Worm (Caenorhabditis elegans) whole organism, L4 larva: ENCODE measurements around the gene H12I13.1.

Source experiments
- aly-2 ChIP-seq: sonication (generic microtip); optimal IDR thresholded peaks from 2 replicates; lab custom pipeline; 2018; ENCODE audit warnings: missing biosample characterization, missing genetic modification characterization
- ceh-82 ChIP-seq: sonication (generic microtip); optimal IDR thresholded peaks from 2 replicates; lab custom pipeline; 2017; ENCODE audit warnings: missing biosample characterization, missing genetic modification characterization
- hif-1 ChIP-seq, 2 experiments: sonication (generic microtip); optimal IDR thresholded peaks; 2 replicates each; lab custom pipeline; 2016 to 2017; ENCODE audit warnings: missing compliant biosample characterization in 2 of 2, missing genetic modification characterization in 2 of 2, missing genetic modification reagents in 2 of 2, missing genotype in 2 of 2, mild to moderate bottlenecking in 1 of 2
- mdl-1 ChIP-seq, 2 experiments: fragments of 150-350 bp in 1 of 2; sonication (generic microtip) in 1 of 2; optimal IDR thresholded peaks; 2 replicates each; lab custom pipeline; 2014 to 2017; ENCODE audit warnings: missing biosample characterization in 2 of 2, missing genetic modification characterization in 2 of 2
- mxl-2 ChIP-seq: fragments of 200-800 bp; sonication (Bioruptor generic); conservative IDR thresholded peaks from 2 replicates; pipeline ENCODE4 v1.3.6; 2022; ENCODE audit warnings: missing genetic modification reagents, missing genetic modification characterization, missing compliant biosample characterization
- snpc-4 ChIP-seq: fragments of 150-350 bp; optimal IDR thresholded peaks from 2 replicates; lab custom pipeline; 2014; ENCODE audit warnings: missing biosample characterization, missing genetic modification characterization

- TF ChIP-seq ceh-82 (tag; lab: Kevin White, UChicago) = no peak
- TF ChIP-seq aly-2 (tag; lab: Kevin White, UChicago) = no peak
- no peak for TF ChIP-seq snpc-4 (tag; lab: Kevin White, UChicago)
- no peak for TF ChIP-seq mdl-1 (tag; optimal IDR thresholded peaks at IDR 0.05; lab: Kevin White, UChicago)
- no peak for TF ChIP-seq mxl-2 (GFP tag; lab: Robert Waterston, UW)
- no peak for TF ChIP-seq hif-1 (tag; optimal IDR thresholded peaks at IDR 0.05; lab: Kevin White, UChicago)
Observed at ce11 chrII:6077604-6078003, 10.6 kb upstream of the H12I13.1 start, which contains the start of gene H12I13.6.
